Fruit fly (Drosophila melanogaster): ENCODE data around the gene CG18135.

CG18135 gene

DNA sequence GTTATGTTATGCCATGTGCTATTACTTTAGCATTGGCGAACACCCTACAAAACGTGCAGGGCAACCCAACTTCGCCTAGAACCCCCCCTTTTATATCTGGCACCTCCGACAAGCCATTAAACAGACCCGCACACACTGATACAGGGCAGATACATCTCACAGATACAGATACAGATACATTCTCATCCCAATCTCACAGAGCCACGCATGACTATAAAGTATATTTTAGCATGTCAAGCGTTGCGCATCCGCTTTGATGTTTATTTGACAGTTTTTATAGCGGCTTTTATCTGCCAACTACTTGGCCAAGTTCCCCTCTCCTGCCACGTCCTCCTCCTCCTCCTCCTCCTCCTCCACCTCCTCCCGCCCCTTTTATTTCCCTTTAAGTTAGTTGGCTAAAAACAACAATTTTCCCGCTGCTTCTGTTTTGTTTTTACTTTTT, 21.2 kb upstream of the CG18135 start:
- TF ChIP-seq Eip93F (GFP tag; optimal IDR thresholded peaks at IDR 0.05) = no peak
- no peak for TF ChIP-seq CG6276 (GFP tag; optimal IDR thresholded peaks at IDR 0.05)
- no peak for TF ChIP-seq CG8319 (GFP tag; optimal IDR thresholded peaks at IDR 0.05)
- no peak for TF ChIP-seq CG32006 (GFP tag; optimal IDR thresholded peaks at IDR 0.05)
- no peak for TF ChIP-seq Lpt (GFP tag; optimal IDR thresholded peaks at IDR 0.05)
- TF ChIP-seq ss (GFP tag; optimal IDR thresholded peaks at IDR 0.05) = peak in 1 of 2 experiments; percentile 37
- no peak for TF ChIP-seq eg (GFP tag; IDR thresholded peaks at IDR 0.05)
- TF ChIP-seq fkh (GFP tag; optimal IDR thresholded peaks at IDR 0.05) = peak; percentile 72
- TF ChIP-seq CG3032 (tag; optimal IDR thresholded peaks at IDR 0.05) = no peak
- no peak for TF ChIP-seq CG3919 (GFP tag; optimal IDR thresholded peaks at IDR 0.05)
- TF ChIP-seq dsx (GFP tag; optimal IDR thresholded peaks at IDR 0.05; ENCODE audit: poor library complexity, severe bottlenecking) = no peak
- no peak for TF ChIP-seq cyc (GFP tag; optimal IDR thresholded peaks at IDR 0.05)
- TF ChIP-seq CG10669 (GFP tag; optimal IDR thresholded peaks at IDR 0.05) = no peak
- no peak for TF ChIP-seq salr (GFP tag; optimal IDR thresholded peaks at IDR 0.05)
- no peak for TF ChIP-seq Eip78C (GFP tag)
- TF ChIP-seq Smox (GFP tag; optimal IDR thresholded peaks at IDR 0.05) = no peak

DNA sequence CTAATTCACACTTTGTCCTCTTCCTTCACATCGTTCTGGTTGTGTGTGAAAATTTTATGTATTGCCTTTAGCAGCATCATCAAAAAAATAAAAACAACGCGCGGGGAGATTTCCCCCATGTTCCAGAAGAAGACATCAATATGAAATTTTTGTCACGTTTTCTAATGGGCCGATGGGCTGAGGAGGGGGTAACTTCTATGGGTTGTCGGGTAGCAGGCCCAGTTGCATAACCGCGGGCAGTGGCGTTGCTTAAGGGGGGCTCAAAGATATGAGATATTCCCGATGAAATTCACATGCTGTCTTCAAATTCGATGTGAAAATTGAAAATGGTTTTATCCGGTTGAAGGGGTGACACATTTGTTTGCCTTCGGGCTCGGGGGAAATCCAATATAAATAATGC, 20.4 kb upstream of the CG18135 start:
- peak; percentile 48 for TF ChIP-seq fkh (GFP tag; optimal IDR thresholded peaks at IDR 0.05)
- no peak for TF ChIP-seq CG6854 (GFP tag; optimal IDR thresholded peaks at IDR 0.05)
- TF ChIP-seq dac (GFP tag; optimal IDR thresholded peaks at IDR 0.05) = no peak
- no peak for TF ChIP-seq CG8319 (GFP tag; optimal IDR thresholded peaks at IDR 0.05)

- TF ChIP-seq Hr4 (GFP tag; optimal IDR thresholded peaks at IDR 0.05) = no peak
- TF ChIP-seq CG6792 (GFP tag; optimal IDR thresholded peaks at IDR 0.05) = no peak
- no peak for TF ChIP-seq salr (GFP tag; optimal IDR thresholded peaks at IDR 0.05)
- TF ChIP-seq Hr39 (GFP tag; optimal IDR thresholded peaks at IDR 0.05) = no peak
- TF ChIP-seq OdsH (GFP tag; optimal IDR thresholded peaks at IDR 0.05) = no peak
- TF ChIP-seq CG9139 (GFP tag; optimal IDR thresholded peaks at IDR 0.05) = no peak
- no peak for TF ChIP-seq cyc (GFP tag; optimal IDR thresholded peaks at IDR 0.05)
- no peak for TF ChIP-seq fd59A (GFP tag; optimal IDR thresholded peaks at IDR 0.05)
- TF ChIP-seq CG11762 (GFP tag; optimal IDR thresholded peaks at IDR 0.05; ENCODE audit: insufficient read depth) = no peak
Measured at dm6 chr3L:19016805-19017161, 18.7 kb upstream of the CG18135 start.

DNA sequence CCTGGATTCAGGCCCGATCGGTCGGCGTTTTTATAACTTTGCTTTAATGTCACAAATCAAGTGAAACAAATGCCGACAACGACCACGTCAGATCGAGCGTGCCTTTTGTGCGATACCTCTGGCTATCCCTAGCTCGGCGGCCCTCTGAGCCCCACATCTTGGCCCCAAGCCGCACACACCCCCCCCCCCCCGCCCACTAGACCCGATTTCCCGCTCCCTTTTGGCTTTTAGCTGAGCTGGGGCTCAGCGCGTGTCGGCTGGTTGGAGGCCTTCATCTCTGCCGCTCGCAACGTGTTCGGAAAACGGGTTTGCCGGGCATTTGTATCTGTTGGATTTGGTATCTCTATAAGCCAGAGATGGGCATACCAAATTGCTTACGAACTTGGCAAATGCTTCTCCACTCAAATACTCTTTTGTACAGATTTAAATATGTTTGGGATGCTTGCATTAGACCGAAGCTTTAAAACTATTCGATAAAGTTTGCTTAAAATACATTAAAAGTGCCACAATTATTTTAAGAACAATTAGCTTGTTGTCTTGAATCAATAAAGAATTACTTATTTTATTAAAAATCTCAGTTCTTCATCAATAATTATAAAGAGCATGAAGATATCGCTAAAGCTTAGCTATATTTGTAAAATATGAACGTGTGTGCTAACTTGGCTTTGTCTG, 18.2 kb upstream of the CG18135 start:
- TF ChIP-seq pdm3 (GFP tag; optimal IDR thresholded peaks at IDR 0.05) = peak; percentile 79
- peak; percentile 47 for TF ChIP-seq lz (GFP tag; optimal IDR thresholded peaks at IDR 0.05)
- TF ChIP-seq CG11902 (GFP tag; optimal IDR thresholded peaks at IDR 0.05) = peak; percentile 13
- TF ChIP-seq CG11762 (GFP tag; optimal IDR thresholded peaks at IDR 0.05; ENCODE audit: insufficient read depth) = peak; percentile 48
- TF ChIP-seq CG34406 (GFP tag; optimal IDR thresholded peaks at IDR 0.05) = peak; percentile 59
- peak; percentile 10 for TF ChIP-seq vri (GFP tag; optimal IDR thresholded peaks at IDR 0.05)
- peak; percentile 59 for TF ChIP-seq Sox102F (GFP tag; optimal IDR thresholded peaks at IDR 0.05)
- TF ChIP-seq CG6808 (GFP tag; optimal IDR thresholded peaks at IDR 0.05) = peak; percentile 30
- TF ChIP-seq CG8119 (GFP tag; IDR thresholded peaks at IDR 0.05) = peak; percentile 76
- TF ChIP-seq Hr39 (GFP tag; optimal IDR thresholded peaks at IDR 0.05) = peak; percentile 43
- TF ChIP-seq ss (GFP tag; optimal IDR thresholded peaks at IDR 0.05) = peak; percentile 46 to 56
- TF ChIP-seq achi (GFP tag; optimal IDR thresholded peaks at IDR 0.05) = peak; percentile 56
- peak; percentile 86 for TF ChIP-seq Eip78C (GFP tag)
- TF ChIP-seq dac (GFP tag; optimal IDR thresholded peaks at IDR 0.05) = peak; percentile 20
- peak; percentile 62 for TF ChIP-seq acj6 (GFP tag; optimal IDR thresholded peaks at IDR 0.05)
- peak; percentile 16 for TF ChIP-seq CG8319 (GFP tag; optimal IDR thresholded peaks at IDR 0.05)
- peak; percentile 69 for TF ChIP-seq fd59A (GFP tag; optimal IDR thresholded peaks at IDR 0.05)
- peak; percentile 45 for TF ChIP-seq CG6792 (GFP tag; optimal IDR thresholded peaks at IDR 0.05)
- TF ChIP-seq Met (GFP tag; optimal IDR thresholded peaks at IDR 0.05) = peak; percentile 61
- no peak for TF ChIP-seq CG11294 (GFP tag; IDR thresholded peaks at IDR 0.05)
- TF ChIP-seq OdsH (GFP tag; optimal IDR thresholded peaks at IDR 0.05) = peak; percentile 77
- peak; percentile 25 for TF ChIP-seq spab (GFP tag; optimal IDR thresholded peaks at IDR 0.05)
- TF ChIP-seq Lpt (GFP tag; optimal IDR thresholded peaks at IDR 0.05) = peak; percentile 66
- TF ChIP-seq CG3032 (tag; optimal IDR thresholded peaks at IDR 0.05) = peak; percentile 67
- TF ChIP-seq Blimp-1 (GFP tag; optimal IDR thresholded peaks at IDR 0.05) = no peak
- peak; percentile 65 for TF ChIP-seq CG6276 (GFP tag; optimal IDR thresholded peaks at IDR 0.05)
- TF ChIP-seq esn (GFP tag; optimal IDR thresholded peaks at IDR 0.05) = peak; percentile 58
- TF ChIP-seq net (GFP tag; optimal IDR thresholded peaks at IDR 0.05) = peak; percentile 69
- no peak for TF ChIP-seq fkh (GFP tag; optimal IDR thresholded peaks at IDR 0.05)
- peak; percentile 68 for TF ChIP-seq CG10631 (GFP tag; optimal IDR thresholded peaks at IDR 0.05)
- TF ChIP-seq Ets21C (GFP tag; optimal IDR thresholded peaks at IDR 0.05) = no peak

Data from whole organism, prepupa.